Fruit fly (Drosophila melanogaster) whole organism, embryonic: ENCODE data around the gene mRpL33.

Source experiments
- lbe ChIP-seq: fragments of 200-800 bp; sonication (Bioruptor generic); optimal IDR thresholded peaks from 2 replicates; lab custom pipeline; 2016; ENCODE audit warnings: missing biosample characterization, mild to moderate bottlenecking, missing genetic modification characterization
- sc ChIP-seq, 3 experiments: fragments of >200 bp in 2 of 3; fragments of 200-800 bp in 1 of 3; sonication (Bioruptor generic) in 1 of 3; optimal IDR thresholded peaks; 2 replicates in 2 of 3; 3 replicates in 1 of 3; lab custom pipeline; 2017; ENCODE audit warnings: mild to moderate bottlenecking in 1 of 3, missing biosample characterization in 1 of 3, missing genetic modification characterization in 1 of 3, missing genetic modification reagents in 1 of 3

dm6 chrX:4329357-4329756, 7.3 kb upstream of the mRpL33 start, which contains the start of gene CG12693:
- no peak for TF ChIP-seq lbe (GFP tag; lab: Kevin White, UChicago)
- no peak for TF ChIP-seq sc (optimal IDR thresholded peaks at IDR 0.05; lab: Kevin White, UChicago)
- no peak for TF ChIP-seq sc (GFP tag; optimal IDR thresholded peaks at IDR 0.05; lab: Kevin White, UChicago)
